Fruit fly (Drosophila melanogaster) whole organism, prepupa: Measurements from ENCODE around the gene CG46506.
"Not testable (repeated sequence)": the region's sequence is repeated elsewhere in the genome, so short reads cannot be mapped to it uniquely, and the experiment has no call there.

ENCODE experiments used
- CG10631 ChIP-seq: fragments of 200-800 bp; sonication (Bioruptor generic); optimal IDR thresholded peaks from 2 replicates; lab custom pipeline; 2016; ENCODE audit warnings: missing biosample characterization, missing genetic modification characterization
- CG10669 ChIP-seq: fragments of 200-800 bp; sonication (Bioruptor generic); optimal IDR thresholded peaks from 3 replicates; lab custom pipeline; 2018; ENCODE audit warnings: missing biosample characterization, mild to moderate bottlenecking, missing genetic modification characterization, moderate library complexity
- CG11294 ChIP-seq: fragments of 200-800 bp; sonication (Bioruptor generic); IDR thresholded peaks from 2 replicates; pipeline ENCODE4 v1.3.6; 2022; ENCODE audit warnings: missing biosample characterization, missing genetic modification characterization
- CG15336 ChIP-seq: fragments of 200-800 bp; sonication (Bioruptor generic); IDR thresholded peaks from 2 replicates; pipeline ENCODE4 v1.3.6; 2022; ENCODE audit warnings: missing biosample characterization, missing genetic modification characterization
- CG1621 ChIP-seq: fragments of 200-800 bp; sonication (Bioruptor generic); optimal IDR thresholded peaks from 3 replicates; lab custom pipeline; 2018; ENCODE audit warnings: missing biosample characterization, mild to moderate bottlenecking, missing genetic modification characterization
- CG4318 ChIP-seq: fragments of 200-800 bp; sonication (Bioruptor generic); optimal IDR thresholded peaks from 3 replicates; lab custom pipeline; 2017; ENCODE audit warnings: missing biosample characterization, mild to moderate bottlenecking, missing genetic modification characterization
- CG7368 ChIP-seq: fragments of 200-800 bp; sonication (Bioruptor generic); optimal IDR thresholded peaks from 3 replicates; lab custom pipeline; 2016; ENCODE audit warnings: missing biosample characterization, missing genetic modification characterization
- CG8119 ChIP-seq: fragments of 200-800 bp; sonication (Bioruptor generic); IDR thresholded peaks from 3 replicates; pipeline ENCODE4 v1.3.6; 2022; ENCODE audit warnings: missing biosample characterization, missing genetic modification characterization
- Eip75B ChIP-seq: fragments of 200-800 bp; sonication (Bioruptor generic); optimal IDR thresholded peaks from 3 replicates; lab custom pipeline; 2016; ENCODE audit warnings: missing biosample characterization, missing genetic modification characterization
- Eip78C ChIP-seq: fragments of 200-800 bp; sonication (Bioruptor generic); peaks from one replicate; lab custom pipeline; 2016; ENCODE audit warnings: missing biosample characterization, missing genetic modification characterization
- Eip93F ChIP-seq: fragments of 200-800 bp; sonication (Bioruptor generic); optimal IDR thresholded peaks from 2 replicates; lab custom pipeline; 2016; ENCODE audit warnings: missing biosample characterization, mild to moderate bottlenecking, missing genetic modification characterization
- Hr38 ChIP-seq: sonication (Bioruptor generic); optimal IDR thresholded peaks from 2 replicates; lab custom pipeline; 2016; ENCODE audit warnings: missing biosample characterization, missing genetic modification characterization
- Hr39 ChIP-seq: fragments of 200-800 bp; sonication (Bioruptor generic); optimal IDR thresholded peaks from 2 replicates; lab custom pipeline; 2016; ENCODE audit warnings: missing biosample characterization, missing genetic modification characterization
- Met ChIP-seq: fragments of 200-800 bp; sonication (Bioruptor generic); optimal IDR thresholded peaks from 3 replicates; lab custom pipeline; 2016; ENCODE audit warnings: missing biosample characterization, missing genetic modification characterization
- Sox14 ChIP-seq: fragments of 200-800 bp; sonication (Bioruptor generic); optimal IDR thresholded peaks from 3 replicates; lab custom pipeline; 2016; ENCODE audit warnings: missing biosample characterization, missing genetic modification characterization
- Sox15 ChIP-seq: fragments of 200-800 bp; sonication (Bioruptor generic); optimal IDR thresholded peaks from 3 replicates; lab custom pipeline; 2016; ENCODE audit warnings: missing biosample characterization, missing genetic modification characterization
- esn ChIP-seq: fragments of 200-800 bp; sonication (Bioruptor generic); optimal IDR thresholded peaks from 2 replicates; lab custom pipeline; 2016; ENCODE audit warnings: missing biosample characterization, mild to moderate bottlenecking, missing genetic modification characterization, moderate library complexity
- fkh ChIP-seq: fragments of 200-800 bp; sonication (Bioruptor generic); optimal IDR thresholded peaks from 3 replicates; lab custom pipeline; 2017; ENCODE audit warnings: missing biosample characterization, mild to moderate bottlenecking, missing genetic modification characterization, moderate library complexity
- pdm3 ChIP-seq: fragments of 200-800 bp; sonication (Bioruptor generic); optimal IDR thresholded peaks from 3 replicates; lab custom pipeline; 2016; ENCODE audit warnings: missing biosample characterization, missing genetic modification characterization
- salr ChIP-seq, 2 experiments: fragments of 200-800 bp; sonication (Bioruptor generic); optimal IDR thresholded peaks; 3 replicates each; lab custom pipeline; 2016 to 2018; ENCODE audit warnings: missing biosample characterization in 2 of 2, missing genetic modification characterization in 2 of 2, mild to moderate bottlenecking in 1 of 2
- ss ChIP-seq, 2 experiments: fragments of 200-800 bp; sonication (Bioruptor generic); optimal IDR thresholded peaks; 2 replicates in 1 of 2; 3 replicates in 1 of 2; lab custom pipeline; 2017 to 2018; ENCODE audit warnings: mild to moderate bottlenecking in 2 of 2, missing biosample characterization in 2 of 2, missing genetic modification characterization in 2 of 2, moderate library complexity in 1 of 2

Gene CG46506

DNA sequence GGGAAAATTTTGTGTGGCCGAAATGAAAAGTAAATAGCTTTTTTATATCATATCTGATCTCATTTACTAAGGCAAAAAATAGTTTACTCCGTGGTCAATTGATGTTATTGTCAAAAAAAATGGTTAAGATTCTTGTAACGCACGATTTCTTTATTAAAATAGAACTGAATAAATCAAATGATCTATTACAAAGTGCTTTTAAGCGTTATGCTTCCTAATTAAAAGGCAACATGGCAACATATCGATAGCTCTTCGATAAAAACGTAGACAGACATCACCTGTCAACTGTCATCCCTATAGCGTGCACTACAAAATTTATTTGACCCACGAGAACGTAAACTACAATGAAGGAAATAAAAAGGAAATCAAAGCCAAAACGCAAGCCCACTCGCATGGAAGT lies at the start of gene CG46506:
Gene CG46506, plus strand, starts transcription at position 301 of the 400 bp plus-strand sequence.
- not testable (repeated sequence) for TF ChIP-seq Sox15 (GFP tag; lab: Kevin White, UChicago); Eip93F; CG11294 (GFP tag; lab: Robert Waterston, UW)

DNA sequence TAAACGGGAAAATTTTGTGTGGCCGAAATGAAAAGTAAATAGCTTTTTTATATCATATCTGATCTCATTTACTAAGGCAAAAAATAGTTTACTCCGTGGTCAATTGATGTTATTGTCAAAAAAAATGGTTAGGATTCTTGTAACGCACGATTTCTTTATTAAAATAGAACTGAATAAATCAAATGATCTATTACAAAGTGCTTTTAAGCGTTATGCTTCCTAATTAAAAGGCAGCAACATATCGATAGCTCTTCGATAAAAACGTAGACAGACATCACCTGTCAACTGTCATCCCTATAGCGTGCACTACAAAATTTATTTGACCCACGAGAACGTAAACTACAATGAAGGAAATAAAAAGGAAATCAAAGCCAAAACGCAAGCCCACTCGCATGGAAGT lies 14.9 kb upstream of the CG46506 start, which contains the start of gene CG40813:
Gene CG40813, plus strand, starts transcription at position 301 of the 400 bp plus-strand sequence.
- TF ChIP-seq Eip75B; CG15336 (GFP tag; lab: Robert Waterston, UW); Sox14 (GFP tag; lab: Kevin White, UChicago): not testable (repeated sequence)

dm6 chrX:22147489-22147888 lies 10.2 kb upstream of the CG46506 start, which contains the start of gene CG46504:
Gene CG46504 (plus strand): TSS chrX:22147789.
- TF ChIP-seq Hr39, Sox14, CG10669 (GFP tag; lab: Kevin White, UChicago): not testable (repeated sequence)

dm6 chrX:22152542-22152941 lies 5.1 kb upstream of the CG46506 start, which contains the start of gene CG46505:
Gene CG46505 (plus strand): TSS chrX:22152842.
- not testable (repeated sequence) for TF ChIP-seq CG1621, Met, pdm3

dm6 chrX:22162623-22163022 lies 4.9 kb downstream of the CG46506 start, which contains the start of gene CG46507:
Gene CG46507 (plus strand): TSS chrX:22162923.
- not testable (repeated sequence) for TF ChIP-seq CG4318 (GFP tag; lab: Kevin White, UChicago); ss (GFP tag; optimal IDR thresholded peaks at IDR 0.05; lab: Kevin White, UChicago); Sox15 (GFP tag; lab: Kevin White, UChicago)

dm6 chrX:22167355-22167754 lies 9.7 kb downstream of the CG46506 start, which contains the start of gene CG46508:
Gene CG46508 (plus strand): TSS chrX:22167655.
- not testable (repeated sequence) for TF ChIP-seq Sox15 (GFP tag; lab: Kevin White, UChicago); CG8119 (GFP tag; lab: Robert Waterston, UW); esn (GFP tag; lab: Kevin White, UChicago)

DNA sequence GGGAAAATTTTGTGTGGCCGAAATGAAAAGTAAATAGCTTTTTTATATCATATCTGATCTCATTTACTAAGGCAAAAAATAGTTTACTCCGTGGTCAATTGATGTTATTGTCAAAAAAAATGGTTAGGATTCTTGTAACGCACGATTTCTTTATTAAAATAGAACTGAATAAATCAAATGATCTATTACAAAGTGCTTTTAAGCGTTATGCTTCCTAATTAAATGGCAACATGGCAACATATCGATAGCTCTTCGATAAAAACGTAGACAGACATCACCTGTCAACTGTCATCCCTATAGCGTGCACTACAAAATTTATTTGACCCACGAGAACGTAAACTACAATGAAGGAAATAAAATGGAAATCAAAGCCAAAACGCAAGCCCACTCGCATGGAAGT lies 14.7 kb downstream of the CG46506 start, which contains the start of gene CG46509:
Gene CG46509, plus strand, starts transcription at position 301 of the 400 bp plus-strand sequence.
- not testable (repeated sequence) for TF ChIP-seq Hr38, CG10631, Eip78C (GFP tag; lab: Kevin White, UChicago)
- TF ChIP-seq, all 60 proteins: peak for 0; not testable (repeated sequence) for 60

dm6 chrX:22177205-22177604 lies 19.5 kb downstream of the CG46506 start, which contains the start of gene CG46510:
Gene CG46510 (plus strand): TSS chrX:22177505.
- not testable (repeated sequence) for TF ChIP-seq CG10669, Eip78C, CG7368 (GFP tag; lab: Kevin White, UChicago)

DNA sequence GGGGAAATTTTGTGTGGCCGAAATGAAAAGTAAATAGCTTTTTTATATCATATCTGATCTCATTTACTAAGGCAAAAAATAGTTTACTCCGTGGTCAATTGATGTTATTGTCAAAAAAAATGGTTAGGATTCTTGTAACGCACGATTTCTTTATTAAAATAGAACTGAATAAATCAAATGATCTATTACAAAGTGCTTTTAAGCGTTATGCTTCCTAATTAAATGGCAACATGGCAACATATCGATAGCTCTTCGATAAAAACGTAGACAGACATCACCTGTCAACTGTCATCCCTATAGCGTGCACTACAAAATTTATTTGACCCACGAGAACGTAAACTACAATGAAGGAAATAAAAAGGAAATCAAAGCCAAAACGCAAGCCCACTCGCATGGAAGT lies 24.5 kb downstream of the CG46506 start, which contains the start of gene CG46511:
Gene CG46511, plus strand, starts transcription at position 301 of the 400 bp plus-strand sequence.
- TF ChIP-seq salr (GFP tag; optimal IDR thresholded peaks at IDR 0.05; lab: Kevin White, UChicago); fkh (GFP tag; lab: Kevin White, UChicago); CG10669 (GFP tag; lab: Kevin White, UChicago): not testable (repeated sequence)
